Worm (Caenorhabditis elegans) whole organism, dauer: ENCODE measurements around the gene frg-1.

Source experiments
- unc-62 ChIP-seq: sonication (generic microtip); optimal IDR thresholded peaks from 2 replicates; lab custom pipeline; 2017; ENCODE audit warnings: missing biosample characterization, missing genetic modification reagents, missing genetic modification characterization

The frg-1 gene

ce11 chrIII:12968330-12968729, 10.6 kb upstream of the frg-1 start:
- no peak for TF ChIP-seq unc-62 (GFP tag; lab: Kevin White, UChicago)

- no peak for TF ChIP-seq unc-62 (GFP tag; lab: Kevin White, UChicago)
These were observed 7.1 kb upstream of the frg-1 start for ce11 chrIII:12971828-12972379.

ce11 chrIII:12972398-12972797, 6.6 kb upstream of the frg-1 start, which contains the start of gene bckd-1A:
Gene bckd-1A, minus strand, starts transcription at chrIII:12972498.
- no peak for TF ChIP-seq unc-62 (GFP tag; lab: Kevin White, UChicago)

ce11 chrIII:12977559-12977958, 1.4 kb upstream of the frg-1 start, which contains the start of gene ZK1010.2:
Gene ZK1010.2, minus strand, starts transcription at chrIII:12977862.
- TF ChIP-seq unc-62 (GFP tag; lab: Kevin White, UChicago) = no peak

ce11 chrIII:12980770-12981169, 1.8 kb downstream of the frg-1 start, which contains the start of gene ZK1010.4:
Gene ZK1010.4, plus strand, starts transcription at chrIII:12981070.
- TF ChIP-seq unc-62 (GFP tag; lab: Kevin White, UChicago) = no peak

ce11 chrIII:12987418-12987817, 8.5 kb downstream of the frg-1 start, which contains the start of gene ZK1010.5:
Gene ZK1010.5, minus strand, starts transcription at chrIII:12987518.
- no peak for TF ChIP-seq unc-62 (GFP tag; lab: Kevin White, UChicago)

ce11 chrIII:12990997-12991396, 12.0 kb downstream of the frg-1 start, which contains the start of gene ZK1010.12:
Gene ZK1010.12, plus strand, starts transcription at chrIII:12991297.
- TF ChIP-seq unc-62 (GFP tag; lab: Kevin White, UChicago) = no peak

ce11 chrIII:12993055-12993454, 14.1 kb downstream of the frg-1 start:
- TF ChIP-seq unc-62 (GFP tag; lab: Kevin White, UChicago) = no peak

ce11 chrIII:12993607-12994006, 14.6 kb downstream of the frg-1 start, which contains the start of gene col-97:
Gene col-97, minus strand, starts transcription at chrIII:12993707.
- no peak for TF ChIP-seq unc-62 (GFP tag; lab: Kevin White, UChicago)

- no peak for TF ChIP-seq unc-62 (GFP tag; lab: Kevin White, UChicago)
These were observed 19.3 kb downstream of the frg-1 start for ce11 chrIII:12998252-12998651.

ce11 chrIII:13000457-13000856, 21.5 kb downstream of the frg-1 start, which contains the start of gene ZK1010.8:
Gene ZK1010.8, minus strand, starts transcription at chrIII:13000670.
- TF ChIP-seq unc-62 (GFP tag; lab: Kevin White, UChicago) = no peak

ce11 chrIII:13002098-13002497, 23.1 kb downstream of the frg-1 start, which contains the start of gene ZK1010.10:
Gene ZK1010.10, plus strand, starts transcription at chrIII:13002383.
- no peak for TF ChIP-seq unc-62 (GFP tag; lab: Kevin White, UChicago)

ce11 chrIII:13004316-13004715, 25.4 kb downstream of the frg-1 start:
- TF ChIP-seq unc-62 (GFP tag; lab: Kevin White, UChicago) = no peak

ce11 chrIII:13005161-13005560, 26.2 kb downstream of the frg-1 start, which contains the start of gene snf-7:
Gene snf-7, plus strand, starts transcription at chrIII:13005461.
- no peak for TF ChIP-seq unc-62 (GFP tag; lab: Kevin White, UChicago)

- no peak for TF ChIP-seq unc-62 (GFP tag; lab: Kevin White, UChicago)
These were observed 33.0 kb downstream of the frg-1 start for ce11 chrIII:13011927-13012326.

- TF ChIP-seq unc-62 (GFP tag; lab: Kevin White, UChicago) = no peak
These were observed 35.0 kb downstream of the frg-1 start for ce11 chrIII:13013912-13014311.

- TF ChIP-seq unc-62 (GFP tag; lab: Kevin White, UChicago) = no peak
These were observed 36.9 kb downstream of the frg-1 start for ce11 chrIII:13015754-13016317.
